Worm (Caenorhabditis elegans) whole organism, L2 larva: Measurements from ENCODE around the gene ncs-6.

Experiments
- ZK546.5 ChIP-seq: sonication (generic microtip); optimal IDR thresholded peaks from 2 replicates; lab custom pipeline; 2017; ENCODE audit warnings: missing biosample characterization, missing genetic modification characterization
- nhr-11 ChIP-seq: fragments of 150-350 bp; optimal IDR thresholded peaks from 2 replicates; lab custom pipeline; 2014; ENCODE audit warnings: missing biosample characterization, missing genetic modification characterization

- TF ChIP-seq nhr-11 (tag; lab: Kevin White, UChicago) = no peak
- TF ChIP-seq ZK546.5 (tag; lab: Kevin White, UChicago) = no peak
Measured at ce11 chrII:3514631-3515030, 13.7 kb downstream of the ncs-6 start, which contains the start of gene srz-5.
